Fruit fly (Drosophila melanogaster): Measurements from ENCODE around the gene Scsalpha1.

dm6 chr3L:3785002-3785661, 28.9 kb upstream of the Scsalpha1 start:
- TF ChIP-seq h (GFP tag; optimal IDR thresholded peaks at IDR 0.05) (peak; percentile 99), Myc (optimal IDR thresholded peaks at IDR 0.05) (no peak), Jra (GFP tag; optimal IDR thresholded peaks at IDR 0.05) (peak; percentile 90), OdsH (GFP tag; optimal IDR thresholded peaks at IDR 0.05) (peak; percentile 98), br (GFP tag; optimal IDR thresholded peaks at IDR 0.05) (peak; percentile 98), fru (GFP tag; optimal IDR thresholded peaks at IDR 0.05) (peak; percentile 99), Hr78 (GFP tag; optimal IDR thresholded peaks at IDR 0.05) (no peak), ey (GFP tag; optimal IDR thresholded peaks at IDR 0.05) (peak; percentile 99)

Data from whole organism, wandering third instar larva.